Fruit fly (Drosophila melanogaster) whole organism, embryonic: ENCODE results near the gene CG43347.

Experiments
- Blimp-1 ChIP-seq: fragments of 200-800 bp; sonication (Bioruptor generic); optimal IDR thresholded peaks from 3 replicates; lab custom pipeline; 2018; ENCODE audit warnings: missing biosample characterization, missing genetic modification characterization, mild to moderate bottlenecking, moderate library complexity, missing genetic modification reagents
- CG10147 ChIP-seq: fragments of 200-800 bp; sonication (Bioruptor generic); optimal IDR thresholded peaks from 2 replicates; lab custom pipeline; 2019; ENCODE audit warnings: missing biosample characterization, mild to moderate bottlenecking, missing genetic modification characterization, moderate library complexity
- CG1024 ChIP-seq: fragments of 200-800 bp; sonication (Bioruptor generic); IDR thresholded peaks from 2 replicates; pipeline ENCODE4 v1.3.6; 2022; ENCODE audit warnings: missing biosample characterization, missing genetic modification characterization
- CG10366 ChIP-seq: fragments of 200-800 bp; sonication (Bioruptor generic); IDR thresholded peaks from 2 replicates; pipeline ENCODE4 v1.3.6; 2022; ENCODE audit warnings: missing biosample characterization, missing genetic modification characterization
- CG11247 ChIP-seq: fragments of 200-800 bp; sonication (Bioruptor generic); IDR thresholded peaks from 2 replicates; pipeline ENCODE4 v1.3.6; 2022; ENCODE audit warnings: missing biosample characterization, missing genetic modification characterization
- CG12219 ChIP-seq: fragments of 200-800 bp; sonication (Bioruptor generic); optimal IDR thresholded peaks from 3 replicates; lab custom pipeline; 2018; ENCODE audit warnings: missing biosample characterization, mild to moderate bottlenecking, missing genetic modification characterization
- CG13123 ChIP-seq: fragments of 200-800 bp; sonication (Bioruptor generic); optimal IDR thresholded peaks from 2 replicates; lab custom pipeline; 2016; ENCODE audit warnings: missing biosample characterization, missing genetic modification characterization
- CG13424 ChIP-seq: fragments of 200-800 bp; sonication (Bioruptor generic); optimal IDR thresholded peaks from 2 replicates; lab custom pipeline; 2019; ENCODE audit warnings: missing biosample characterization, mild to moderate bottlenecking, missing genetic modification characterization, moderate library complexity
- CG14860 ChIP-seq: fragments of 200-800 bp; sonication (Bioruptor generic); IDR thresholded peaks from 3 replicates; pipeline ENCODE4 v1.3.6; 2022; ENCODE audit warnings: missing biosample characterization, missing genetic modification characterization; ENCODE audit not compliant: partially characterized antibody
- CG15269 ChIP-seq: fragments of 200-800 bp; sonication (Bioruptor generic); optimal IDR thresholded peaks from 2 replicates; lab custom pipeline; 2018; ENCODE audit warnings: missing biosample characterization, mild to moderate bottlenecking, missing genetic modification characterization, moderate library complexity
- CG18262 ChIP-seq: fragments of 200-800 bp; optimal IDR thresholded peaks from 3 replicates; lab custom pipeline; 2019; ENCODE audit warnings: missing biosample characterization, mild to moderate bottlenecking, missing genetic modification characterization, moderate library complexity
- CG2678 ChIP-seq: fragments of 200-800 bp; sonication (Bioruptor generic); optimal IDR thresholded peaks from 3 replicates; lab custom pipeline; 2019; ENCODE audit warnings: missing biosample characterization, mild to moderate bottlenecking, missing genetic modification characterization, moderate library complexity
- CG30431 ChIP-seq: fragments of 200-800 bp; sonication (Bioruptor generic); optimal IDR thresholded peaks from 2 replicates; lab custom pipeline; 2017; ENCODE audit warnings: missing biosample characterization, missing genetic modification characterization
- CG34422 ChIP-seq: fragments of 200-800 bp; sonication (Bioruptor generic); IDR thresholded peaks from 3 replicates; pipeline ENCODE4 v1.3.6; 2022; ENCODE audit warnings: missing biosample characterization, missing genetic modification characterization
- CG43689 ChIP-seq: fragments of 200-800 bp; sonication (Bioruptor generic); IDR thresholded peaks from 2 replicates; pipeline ENCODE4 v1.3.6; 2022; ENCODE audit warnings: missing biosample characterization, missing genetic modification characterization
- CG6791 ChIP-seq: fragments of 200-800 bp; sonication (Bioruptor generic); IDR thresholded peaks from 3 replicates; pipeline ENCODE4 v1.3.6; 2022; ENCODE audit warnings: missing biosample characterization, missing genetic modification characterization; ENCODE audit not compliant: partially characterized antibody
- CG9932 ChIP-seq: fragments of 200-800 bp; sonication (Bioruptor generic); IDR thresholded peaks from 2 replicates; pipeline ENCODE4 v1.3.6; 2022; ENCODE audit warnings: missing biosample characterization, missing genetic modification characterization
- Dek ChIP-seq: fragments of 200-800 bp; sonication (Bioruptor generic); optimal IDR thresholded peaks from 3 replicates; lab custom pipeline; 2019; ENCODE audit warnings: missing biosample characterization, mild to moderate bottlenecking, missing genetic modification characterization, moderate library complexity
- Doc3 ChIP-seq: fragments of 200-800 bp; sonication (Bioruptor generic); IDR thresholded peaks from 3 replicates; pipeline ENCODE4 v1.3.6; 2022; ENCODE audit warnings: missing biosample characterization, missing genetic modification characterization; ENCODE audit not compliant: partially characterized antibody
- Hmx ChIP-seq: fragments of 200-800 bp; sonication (Bioruptor generic); optimal IDR thresholded peaks from 2 replicates; lab custom pipeline; 2016; ENCODE audit warnings: missing biosample characterization, missing genetic modification characterization
- Hr78 ChIP-seq, 2 experiments: fragments of 200-800 bp in 1 of 2; fragments of >200 bp in 1 of 2; sonication (Bioruptor generic) in 1 of 2; optimal IDR thresholded peaks; 2 replicates each; lab custom pipeline; 2017 to 2019; ENCODE audit warnings: missing biosample characterization in 2 of 2, missing genetic modification characterization in 2 of 2, mild to moderate bottlenecking in 1 of 2, moderate library complexity in 1 of 2
- NFAT ChIP-seq: fragments of 200-800 bp; sonication (Bioruptor generic); IDR thresholded peaks from 2 replicates; pipeline ENCODE4 v1.3.6; 2022; ENCODE audit warnings: missing biosample characterization, missing genetic modification characterization
- Nf-YC ChIP-seq: fragments of 200-800 bp; optimal IDR thresholded peaks from 3 replicates; lab custom pipeline; 2019; ENCODE audit warnings: missing biosample characterization, mild to moderate bottlenecking, missing genetic modification characterization, moderate library complexity
- PHDP ChIP-seq: fragments of 200-800 bp; sonication (Bioruptor generic); optimal IDR thresholded peaks from 3 replicates; lab custom pipeline; 2018; ENCODE audit warnings: missing biosample characterization, mild to moderate bottlenecking, missing genetic modification characterization, moderate library complexity
- Rfx ChIP-seq: fragments of 200-800 bp; sonication (Bioruptor generic); IDR thresholded peaks from 2 replicates; pipeline ENCODE4 v1.3.6; 2022; ENCODE audit warnings: missing biosample characterization, missing genetic modification characterization
- Rx ChIP-seq: fragments of 200-800 bp; sonication (Bioruptor generic); IDR thresholded peaks from 2 replicates; pipeline ENCODE4 v1.3.6; 2022; ENCODE audit warnings: missing biosample characterization, missing genetic modification characterization
- Sox100B ChIP-seq: fragments of 200-800 bp; sonication (Bioruptor generic); optimal IDR thresholded peaks from 3 replicates; lab custom pipeline; 2018; ENCODE audit warnings: missing biosample characterization, mild to moderate bottlenecking, missing genetic modification characterization
- abd-A ChIP-seq: fragments of 200-800 bp; sonication (Bioruptor generic); optimal IDR thresholded peaks from 3 replicates; lab custom pipeline; 2019; ENCODE audit warnings: missing biosample characterization, mild to moderate bottlenecking, missing genetic modification characterization, moderate library complexity
- aop ChIP-seq: fragments of 200-800 bp; sonication (Bioruptor generic); IDR thresholded peaks from 2 replicates; pipeline ENCODE4 v1.3.6; 2022; ENCODE audit warnings: missing biosample characterization, missing genetic modification characterization
- ap ChIP-seq: fragments of 200-800 bp; sonication (Bioruptor generic); IDR thresholded peaks from 2 replicates; pipeline ENCODE4 v1.3.6; 2022; ENCODE audit warnings: missing biosample characterization, missing genetic modification characterization
- bsh ChIP-seq, 2 experiments: fragments of 200-800 bp; sonication (Bioruptor generic); optimal IDR thresholded peaks; 2 replicates each; lab custom pipeline; 2017 to 2018; ENCODE audit warnings: mild to moderate bottlenecking in 2 of 2, missing biosample characterization in 2 of 2, missing genetic modification characterization in 2 of 2, moderate library complexity in 1 of 2
- btn ChIP-seq: fragments of 200-800 bp; sonication (Bioruptor generic); optimal IDR thresholded peaks from 2 replicates; lab custom pipeline; 2016; ENCODE audit warnings: missing biosample characterization, missing genetic modification characterization
- cg ChIP-seq: fragments of 200-800 bp; sonication (Bioruptor generic); optimal IDR thresholded peaks from 3 replicates; lab custom pipeline; 2019; ENCODE audit warnings: missing biosample characterization, mild to moderate bottlenecking, missing genetic modification characterization, moderate library complexity
- corto ChIP-seq: fragments of 200-800 bp; sonication (Bioruptor generic); optimal IDR thresholded peaks from 2 replicates; lab custom pipeline; 2016; ENCODE audit warnings: missing biosample characterization, mild to moderate bottlenecking, missing genetic modification characterization, moderate library complexity
- crp ChIP-seq, 2 experiments: fragments of 200-800 bp; sonication (Bioruptor generic); optimal IDR thresholded peaks; 2 replicates in 1 of 2; 3 replicates in 1 of 2; lab custom pipeline; 2017; ENCODE audit warnings: missing biosample characterization in 2 of 2, missing genetic modification characterization in 2 of 2, mild to moderate bottlenecking in 1 of 2, moderate library complexity in 1 of 2
- fd3F ChIP-seq: fragments of 200-800 bp; sonication (Bioruptor generic); optimal IDR thresholded peaks from 2 replicates; lab custom pipeline; 2018; ENCODE audit warnings: missing biosample characterization, mild to moderate bottlenecking, missing genetic modification characterization, moderate library complexity
- lbe ChIP-seq: fragments of 200-800 bp; sonication (Bioruptor generic); optimal IDR thresholded peaks from 2 replicates; lab custom pipeline; 2016; ENCODE audit warnings: missing biosample characterization, mild to moderate bottlenecking, missing genetic modification characterization
- lola ChIP-seq, 3 experiments: fragments of >200 bp in 2 of 3; fragments of 200-800 bp in 1 of 3; sonication (Bioruptor generic) in 1 of 3; optimal IDR thresholded peaks; 2 replicates each; lab custom pipeline; 2017 to 2019; ENCODE audit warnings: missing biosample characterization in 3 of 3, missing genetic modification characterization in 3 of 3, mild to moderate bottlenecking in 1 of 3, moderate library complexity in 1 of 3
- mld ChIP-seq: fragments of 200-800 bp; sonication (Bioruptor generic); IDR thresholded peaks from 3 replicates; pipeline ENCODE4 v1.3.6; 2022; ENCODE audit warnings: missing biosample characterization, missing genetic modification characterization; ENCODE audit not compliant: partially characterized antibody
- prd ChIP-seq, 3 experiments: fragments of >200 bp in 2 of 3; fragments of 200-800 bp in 1 of 3; sonication (Bioruptor generic) in 1 of 3; optimal IDR thresholded peaks in 2 of 3; IDR thresholded peaks in 1 of 3; 2 replicates in 2 of 3; 3 replicates in 1 of 3; pipeline versions ENCODE4 v1.3.6 to Lab custom; 2017 to 2022; ENCODE audit warnings: missing biosample characterization in 1 of 3, missing genetic modification characterization in 1 of 3
- pum ChIP-seq: fragments of 200-800 bp; sonication (Bioruptor generic); optimal IDR thresholded peaks from 2 replicates; lab custom pipeline; 2016; ENCODE audit warnings: missing biosample characterization, missing genetic modification characterization
- stc ChIP-seq: fragments of 200-800 bp; sonication (Bioruptor generic); IDR thresholded peaks from 2 replicates; pipeline ENCODE4 v1.3.6; 2022; ENCODE audit warnings: missing biosample characterization, missing genetic modification characterization
- tgo ChIP-seq: fragments of 200-800 bp; sonication (Bioruptor generic); IDR thresholded peaks from 3 replicates; pipeline ENCODE4 v1.3.6; 2022; ENCODE audit warnings: missing biosample characterization, missing genetic modification characterization
- tin ChIP-seq: fragments of 200-800 bp; sonication (Bioruptor generic); optimal IDR thresholded peaks from 3 replicates; lab custom pipeline; 2016; ENCODE audit warnings: missing biosample characterization, missing genetic modification characterization
- tx ChIP-seq: fragments of 200-800 bp; sonication (Bioruptor generic); optimal IDR thresholded peaks from 2 replicates; lab custom pipeline; 2016; ENCODE audit warnings: missing biosample characterization, missing genetic modification characterization
- unc-4 ChIP-seq: fragments of 200-800 bp; sonication (Bioruptor generic); IDR thresholded peaks from 2 replicates; pipeline ENCODE4 v1.3.6; 2022; ENCODE audit warnings: missing biosample characterization, missing genetic modification characterization; ENCODE audit not compliant: partially characterized antibody

Gene CG43347

DNA sequence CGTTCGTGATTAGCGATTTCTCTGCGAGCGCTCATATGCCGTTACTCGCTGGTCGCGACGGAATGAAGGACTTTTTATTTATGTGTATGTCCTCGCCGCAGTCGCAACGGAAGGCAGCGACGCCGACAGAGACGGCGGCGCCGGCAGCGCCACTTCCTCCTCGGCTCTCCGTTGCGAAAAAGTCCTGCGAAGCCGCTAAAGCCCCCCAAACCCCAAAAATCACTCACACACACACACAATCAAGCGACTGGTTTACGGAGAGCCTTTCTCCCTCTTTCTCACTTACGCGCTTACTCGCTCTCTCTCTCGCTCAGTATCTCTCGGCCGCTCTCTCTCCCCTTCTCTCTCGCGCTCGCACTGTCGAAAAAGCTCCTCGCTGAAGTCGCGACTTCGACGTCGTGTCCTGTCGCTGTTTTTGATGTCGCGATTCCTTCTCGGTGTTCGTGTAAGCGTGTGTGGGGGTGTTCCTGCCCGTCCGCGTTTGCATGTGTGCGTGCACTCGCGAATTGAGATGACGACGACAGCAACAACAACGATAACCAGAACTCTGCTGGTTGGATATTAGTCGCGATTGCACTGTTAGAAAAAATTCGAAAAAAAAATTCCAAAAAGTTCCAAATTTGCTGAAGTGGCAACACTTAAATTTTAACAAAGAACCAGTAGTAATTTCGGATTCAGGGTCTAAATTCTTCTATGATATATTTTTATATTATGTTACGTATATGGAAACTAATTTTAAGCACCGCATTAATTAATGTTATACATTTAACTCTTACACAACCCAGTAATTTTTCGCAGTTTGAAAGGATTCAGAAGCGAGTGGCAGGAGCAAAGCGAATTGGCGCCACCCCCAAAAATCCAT is at the start of gene CG43347 (continued):
- no peak for TF ChIP-seq CG6791 (GFP tag; lab: Robert Waterston, UW)
- peak; percentile 49; the same call in 2 of the 3 replicates for TF ChIP-seq tgo
- peak; percentile 52 for TF ChIP-seq fd3F (GFP tag; lab: Kevin White, UChicago)
- no peak for TF ChIP-seq Doc3
- TF ChIP-seq lbe (GFP tag; lab: Kevin White, UChicago) = no peak
- TF ChIP-seq aop (GFP tag; lab: Robert Waterston, UW) = no peak
- TF ChIP-seq CG2678 = peak; percentile 89
- no peak for TF ChIP-seq unc-4 (GFP tag; lab: Robert Waterston, UW)
- peak; percentile 52 for TF ChIP-seq CG12219 (GFP tag; lab: Kevin White, UChicago)
- peak; percentile 45 for TF ChIP-seq CG10366 (GFP tag; lab: Robert Waterston, UW)
- no peak for TF ChIP-seq tx
- TF ChIP-seq ap (GFP tag; lab: Robert Waterston, UW) = 0 out of 2 replicates have a peak, but pooled peaks have one; percentile 38
- no peak for TF ChIP-seq NFAT (GFP tag; lab: Robert Waterston, UW)
- no peak for TF ChIP-seq corto (GFP tag; lab: Kevin White, UChicago)
- TF ChIP-seq CG18262 (tag; lab: Kevin White, UChicago) = peak; percentile 68
- TF ChIP-seq cg (GFP tag; lab: Kevin White, UChicago) = peak; percentile 41
- TF ChIP-seq CG10147 = peak; percentile 77
- 0 out of 2 replicates have a peak, but pooled peaks have one; percentile 18 for TF ChIP-seq Rx (GFP tag; lab: Robert Waterston, UW)
- peak; percentile 61 for TF ChIP-seq stc (GFP tag; lab: Robert Waterston, UW)
- peak; percentile 60 for TF ChIP-seq Blimp-1 (GFP tag; lab: Kevin White, UChicago)
- no peak for TF ChIP-seq CG13123 (GFP tag; lab: Kevin White, UChicago)
- peak; percentile 80 for TF ChIP-seq CG15269
- TF ChIP-seq mld = no peak
- TF ChIP-seq lola (GFP tag; optimal IDR thresholded peaks at IDR 0.05; lab: Kevin White, UChicago) = peak in 1 of 3 experiments; percentile 42
- TF ChIP-seq Nf-YC = peak; percentile 60
- TF ChIP-seq PHDP (tag; lab: Kevin White, UChicago) = peak; percentile 75
- no peak for TF ChIP-seq CG1024 (GFP tag; lab: Robert Waterston, UW)
- TF ChIP-seq Dek = peak; percentile 75
- no peak for TF ChIP-seq CG14860 (GFP tag; lab: Robert Waterston, UW)
- peak in 1 of 2 experiments; percentile 21 for TF ChIP-seq Hr78 (GFP tag; optimal IDR thresholded peaks at IDR 0.05; lab: Kevin White, UChicago)
- TF ChIP-seq bsh (GFP tag; optimal IDR thresholded peaks at IDR 0.05; lab: Kevin White, UChicago) = peak in 1 of 2 experiments; percentile 72
- TF ChIP-seq prd (optimal IDR thresholded peaks at IDR 0.05; lab: Kevin White, UChicago) = no peak
- TF ChIP-seq prd (GFP tag; IDR thresholded peaks at IDR 0.05; lab: Robert Waterston, UW) = peak; percentile 63; the same call in 2 of the 3 replicates
- TF ChIP-seq Rfx (GFP tag; lab: Robert Waterston, UW) = peak; percentile 57
- no peak for TF ChIP-seq btn (GFP tag; lab: Kevin White, UChicago)
- peak; percentile 43 for TF ChIP-seq abd-A
- peak; percentile 13; the same call in 1 of the 2 replicates for TF ChIP-seq CG11247
- peak; percentile 82 for TF ChIP-seq CG13424 (tag; lab: Kevin White, UChicago)
- peak; percentile 58 for TF ChIP-seq CG9932 (GFP tag; lab: Robert Waterston, UW)
- no peak for TF ChIP-seq crp (GFP tag; optimal IDR thresholded peaks at IDR 0.05; lab: Kevin White, UChicago)
- no peak for TF ChIP-seq CG34422 (GFP tag; lab: Robert Waterston, UW)
- TF ChIP-seq tin (GFP tag; lab: Kevin White, UChicago) = peak; percentile 58
- no peak for TF ChIP-seq Sox100B (GFP tag; lab: Kevin White, UChicago)
- no peak for TF ChIP-seq CG30431
- TF ChIP-seq pum (GFP tag; lab: Kevin White, UChicago) = no peak
- TF ChIP-seq CG43689 = 0 out of 2 replicates have a peak, but pooled peaks have one; percentile 28
- TF ChIP-seq Hmx (GFP tag; lab: Kevin White, UChicago) = no peak
